Worm (Caenorhabditis elegans) whole organism, young adult: ENCODE measurements around the gene nep-4.

Experiments
- aptf-2 ChIP-seq: fragments of 200-800 bp; sonication (Bioruptor generic); conservative IDR thresholded peaks from 2 replicates; pipeline ENCODE4 v1.3.6; 2022; ENCODE audit warnings: missing genetic modification reagents, missing genetic modification characterization, missing compliant biosample characterization
- lin-40 ChIP-seq: sonication (generic microtip); optimal IDR thresholded peaks from 2 replicates; lab custom pipeline; 2016; ENCODE audit warnings: missing genetic modification characterization, mild to moderate bottlenecking, missing compliant biosample characterization, missing genotype, missing genetic modification reagents

nep-4 gene

ce11 chrX:6813025-6813424 is 50.2 kb downstream of the nep-4 start:
- TF ChIP-seq lin-40 (tag; lab: Kevin White, UChicago) (no peak), aptf-2 (GFP tag; lab: Robert Waterston, UW) (no peak)
